Fruit fly (Drosophila melanogaster) whole organism: ENCODE measurements around the gene CG42536.

ENCODE experiments used
- CG8478 ChIP-seq: fragments of >200 bp; optimal IDR thresholded peaks from 2 replicates; lab custom pipeline; 2018; ENCODE audit warnings: inconsistent platforms
- Dll ChIP-seq: fragments of >200 bp; optimal IDR thresholded peaks from 2 replicates; lab custom pipeline; 2017
- EcR ChIP-seq, 2 experiments: fragments of >200 bp; optimal IDR thresholded peaks; 2 replicates each; lab custom pipeline; 2017; ENCODE audit warnings: missing biosample characterization in 2 of 2, missing genetic modification characterization in 2 of 2, missing genetic modification reagents in 2 of 2
- pan ChIP-seq: fragments of >200 bp; optimal IDR thresholded peaks from 2 replicates; lab custom pipeline; 2017
- psq ChIP-seq: fragments of >200 bp; optimal IDR thresholded peaks from 2 replicates; lab custom pipeline; 2017
- usp ChIP-seq: fragments of >200 bp; optimal IDR thresholded peaks from 2 replicates; lab custom pipeline; 2017; ENCODE audit warnings: missing biosample characterization, missing genetic modification characterization, mixed read lengths

DNA sequence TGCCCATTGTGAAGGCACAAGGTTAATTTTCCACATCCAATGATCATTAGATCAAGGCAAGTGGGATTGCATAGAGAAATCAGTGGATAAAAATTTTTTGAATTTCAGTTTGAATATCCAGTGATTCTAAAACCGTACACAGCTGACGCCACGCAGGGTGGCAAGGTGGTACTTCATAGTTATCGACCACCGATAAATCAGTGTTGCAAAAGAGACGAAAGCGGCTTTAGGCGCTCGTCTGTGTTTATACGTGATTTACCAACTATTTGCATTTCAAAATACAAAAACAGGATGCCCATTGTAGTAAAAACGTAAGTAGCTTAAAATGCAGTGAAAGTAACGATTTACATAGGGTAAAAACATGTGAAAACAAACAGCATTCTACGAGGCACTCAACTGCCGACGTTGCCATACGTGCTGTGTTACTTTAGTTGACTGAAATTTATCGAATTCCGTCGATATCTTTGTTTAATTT lies 1.1 kb upstream of the CG42536 start, which contains the start of the genes CG42535, CG34001 and hay:
- TF ChIP-seq psq (lab: Kevin White, UChicago) = no peak
- TF ChIP-seq usp (GFP tag; lab: Kevin White, UChicago) = no peak
- no peak for TF ChIP-seq EcR (GFP tag; optimal IDR thresholded peaks at IDR 0.05; lab: Kevin White, UChicago)
- TF ChIP-seq CG8478 (lab: Kevin White, UChicago) = no peak
- TF ChIP-seq Dll (lab: Kevin White, UChicago) = no peak
- TF ChIP-seq pan (lab: Kevin White, UChicago) = no peak
